Worm (Caenorhabditis elegans): ENCODE results near the gene fbxl-1.

DNA sequence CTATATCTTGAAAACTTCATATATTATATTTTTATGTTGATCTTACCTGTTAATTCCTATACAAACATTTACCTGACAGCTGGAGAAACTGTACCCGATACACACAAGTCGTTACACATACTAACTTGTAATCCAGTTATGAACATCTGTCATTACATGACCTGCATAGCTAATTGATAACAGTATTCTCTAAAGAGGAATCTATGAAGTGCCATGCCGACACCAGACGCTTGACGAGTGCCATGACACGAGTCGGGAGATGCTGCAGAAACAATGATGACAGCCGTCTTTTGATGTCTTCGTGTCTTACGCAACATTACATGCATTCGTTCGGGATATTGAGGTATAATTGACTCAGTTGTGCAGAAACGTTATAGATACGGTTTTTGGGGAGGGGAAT, 7.5 kb upstream of the fbxl-1 start:
- TF ChIP-seq mdl-1 (tag; optimal IDR thresholded peaks at IDR 0.05) (no peak), skn-1 (tag; optimal IDR thresholded peaks at IDR 0.05) (no peak), snpc-4 (tag; optimal IDR thresholded peaks at IDR 0.05) (no peak), ztf-4 (tag; optimal IDR thresholded peaks at IDR 0.05) (no peak), nhr-237 (tag; optimal IDR thresholded peaks at IDR 0.05) (no peak), fos-1 (tag; optimal IDR thresholded peaks at IDR 0.05) (no peak), pqm-1 (tag; optimal IDR thresholded peaks at IDR 0.05) (no peak), ceh-9 (tag; optimal IDR thresholded peaks at IDR 0.05) (no peak)

Measured in whole organism, L3 larva.